Fruit fly (Drosophila melanogaster) whole organism, embryonic: Measurements from ENCODE around the gene CG7484.

Experiments used
- Adf1 ChIP-seq: fragments of 200-800 bp; sonication (Bioruptor generic); IDR thresholded peaks from 2 replicates; pipeline ENCODE4 v1.3.6; 2022; ENCODE audit warnings: missing biosample characterization, missing genetic modification characterization
- CG10979 ChIP-seq: fragments of 200-800 bp; sonication (Bioruptor generic); optimal IDR thresholded peaks from 2 replicates; lab custom pipeline; 2018; ENCODE audit warnings: missing biosample characterization, mild to moderate bottlenecking, missing genetic modification characterization, moderate library complexity
- CG11504 ChIP-seq: fragments of 200-800 bp; sonication (Bioruptor generic); optimal IDR thresholded peaks from 3 replicates; lab custom pipeline; 2019; ENCODE audit warnings: missing biosample characterization, mild to moderate bottlenecking, missing genetic modification characterization, moderate library complexity
- CG12744 ChIP-seq: fragments of 200-800 bp; sonication (Bioruptor generic); optimal IDR thresholded peaks from 2 replicates; lab custom pipeline; 2016; ENCODE audit warnings: missing biosample characterization, missing genetic modification characterization
- CG14014 ChIP-seq: fragments of 200-800 bp; sonication (Bioruptor generic); IDR thresholded peaks from 2 replicates; pipeline ENCODE4 v1.3.6; 2022; ENCODE audit warnings: missing biosample characterization, missing genetic modification characterization
- CG17361 ChIP-seq: fragments of 200-800 bp; sonication (Bioruptor generic); IDR thresholded peaks from 3 replicates; pipeline ENCODE4 v1.3.6; 2022; ENCODE audit warnings: missing biosample characterization, missing genetic modification characterization
- CG18262 ChIP-seq: fragments of 200-800 bp; optimal IDR thresholded peaks from 3 replicates; lab custom pipeline; 2019; ENCODE audit warnings: missing biosample characterization, mild to moderate bottlenecking, missing genetic modification characterization, moderate library complexity
- CG1832 ChIP-seq: fragments of 200-800 bp; sonication (Bioruptor generic); optimal IDR thresholded peaks from 2 replicates; lab custom pipeline; 2017; ENCODE audit warnings: missing biosample characterization, mild to moderate bottlenecking, missing genetic modification characterization, inconsistent platforms
- CG2116 ChIP-seq: fragments of 200-800 bp; sonication (Bioruptor generic); optimal IDR thresholded peaks from 3 replicates; lab custom pipeline; 2018; ENCODE audit warnings: missing biosample characterization, mild to moderate bottlenecking, missing genetic modification characterization
- CG30403 ChIP-seq: fragments of 200-800 bp; sonication (Bioruptor generic); optimal IDR thresholded peaks from 3 replicates; lab custom pipeline; 2016; ENCODE audit warnings: missing biosample characterization, missing genetic modification characterization
- CG4360 ChIP-seq: fragments of 200-800 bp; sonication (Bioruptor generic); IDR thresholded peaks from 2 replicates; pipeline ENCODE4 v1.3.6; 2022; ENCODE audit warnings: missing biosample characterization, missing genetic modification characterization
- CG4820 ChIP-seq: fragments of 200-800 bp; sonication (Bioruptor generic); optimal IDR thresholded peaks from 3 replicates; lab custom pipeline; 2016; ENCODE audit warnings: missing biosample characterization, missing genetic modification characterization
- CG6854 ChIP-seq: fragments of 200-800 bp; sonication (Bioruptor generic); optimal IDR thresholded peaks from 3 replicates; lab custom pipeline; 2017; ENCODE audit warnings: missing biosample characterization, mild to moderate bottlenecking, missing genetic modification characterization
- CG9727 ChIP-seq: fragments of 200-800 bp; sonication (Bioruptor generic); optimal IDR thresholded peaks from 3 replicates; lab custom pipeline; 2017; ENCODE audit warnings: missing biosample characterization, mild to moderate bottlenecking, missing genetic modification characterization
- D ChIP-seq, 2 experiments: fragments of 200-800 bp in 1 of 2; fragments of >200 bp in 1 of 2; sonication (Bioruptor generic) in 1 of 2; optimal IDR thresholded peaks; 2 replicates in 1 of 2; 3 replicates in 1 of 2; lab custom pipeline; 2017; ENCODE audit warnings: mild to moderate bottlenecking in 1 of 2, missing biosample characterization in 1 of 2, missing genetic modification characterization in 1 of 2, missing genetic modification reagents in 1 of 2
- Dref ChIP-seq: fragments of 200-800 bp; sonication (Bioruptor generic); IDR thresholded peaks from 2 replicates; pipeline ENCODE4 v1.3.6; 2022; ENCODE audit warnings: missing biosample characterization, missing genetic modification characterization
- Drgx ChIP-seq: fragments of 200-800 bp; sonication (Bioruptor generic); IDR thresholded peaks from 2 replicates; pipeline ENCODE4 v1.3.6; 2022; ENCODE audit warnings: missing biosample characterization, missing genetic modification characterization
- Ets97D ChIP-seq: fragments of 200-800 bp; sonication (Bioruptor generic); optimal IDR thresholded peaks from 3 replicates; lab custom pipeline; 2016; ENCODE audit warnings: missing biosample characterization, missing genetic modification characterization
- Hr78 ChIP-seq, 2 experiments: fragments of 200-800 bp in 1 of 2; fragments of >200 bp in 1 of 2; sonication (Bioruptor generic) in 1 of 2; optimal IDR thresholded peaks; 2 replicates each; lab custom pipeline; 2017 to 2019; ENCODE audit warnings: missing biosample characterization in 2 of 2, missing genetic modification characterization in 2 of 2, mild to moderate bottlenecking in 1 of 2, moderate library complexity in 1 of 2
- Sox100B ChIP-seq: fragments of 200-800 bp; sonication (Bioruptor generic); optimal IDR thresholded peaks from 3 replicates; lab custom pipeline; 2018; ENCODE audit warnings: missing biosample characterization, mild to moderate bottlenecking, missing genetic modification characterization
- Sox102F ChIP-seq: fragments of 200-800 bp; sonication (Bioruptor generic); optimal IDR thresholded peaks from 2 replicates; lab custom pipeline; 2018; ENCODE audit warnings: missing biosample characterization, mild to moderate bottlenecking, missing genetic modification characterization, moderate library complexity
- Trl ChIP-seq, 3 experiments: fragments of >200 bp in 2 of 3; fragments of 200-800 bp in 1 of 3; sonication (Bioruptor generic) in 1 of 3; optimal IDR thresholded peaks; 2 replicates in 1 of 3; 3 replicates in 2 of 3; lab custom pipeline; 2016 to 2017; ENCODE audit warnings: missing biosample characterization in 1 of 3, missing genetic modification characterization in 1 of 3
- YL-1 ChIP-seq: fragments of 200-800 bp; sonication (Bioruptor generic); optimal IDR thresholded peaks from 3 replicates; lab custom pipeline; 2017; ENCODE audit warnings: missing biosample characterization, mild to moderate bottlenecking, missing genetic modification characterization
- bcd ChIP-seq: fragments of 200-800 bp; sonication (Bioruptor generic); optimal IDR thresholded peaks from 2 replicates; lab custom pipeline; 2017; ENCODE audit warnings: missing biosample characterization, mild to moderate bottlenecking, missing genetic modification characterization
- bsh ChIP-seq, 2 experiments: fragments of 200-800 bp; sonication (Bioruptor generic); optimal IDR thresholded peaks; 2 replicates each; lab custom pipeline; 2017 to 2018; ENCODE audit warnings: mild to moderate bottlenecking in 2 of 2, missing biosample characterization in 2 of 2, missing genetic modification characterization in 2 of 2, moderate library complexity in 1 of 2
- caup ChIP-seq: fragments of 200-800 bp; sonication (Bioruptor generic); optimal IDR thresholded peaks from 3 replicates; lab custom pipeline; 2017; ENCODE audit warnings: missing biosample characterization, mild to moderate bottlenecking, missing genetic modification characterization, moderate library complexity; ENCODE audit not compliant: severe bottlenecking
- chif ChIP-seq, 2 experiments: fragments of 200-800 bp; sonication (Bioruptor generic); optimal IDR thresholded peaks; 3 replicates each; lab custom pipeline; 2016; ENCODE audit warnings: missing biosample characterization in 2 of 2, missing genetic modification characterization in 2 of 2
- chn ChIP-seq: fragments of 200-800 bp; sonication (Bioruptor generic); optimal IDR thresholded peaks from 2 replicates; lab custom pipeline; 2016; ENCODE audit warnings: missing biosample characterization, missing genetic modification characterization
- corto ChIP-seq: fragments of 200-800 bp; sonication (Bioruptor generic); optimal IDR thresholded peaks from 2 replicates; lab custom pipeline; 2016; ENCODE audit warnings: missing biosample characterization, mild to moderate bottlenecking, missing genetic modification characterization, moderate library complexity
- crc ChIP-seq: fragments of 200-800 bp; sonication (Bioruptor generic); optimal IDR thresholded peaks from 2 replicates; lab custom pipeline; 2016; ENCODE audit warnings: missing biosample characterization, missing genetic modification characterization
- croc ChIP-seq: fragments of 200-800 bp; sonication (Bioruptor generic); conservative IDR thresholded peaks from 3 replicates; pipeline ENCODE4 v1.3.6; 2022; ENCODE audit warnings: missing biosample characterization, missing genetic modification characterization
- dmrt99B ChIP-seq: fragments of 200-800 bp; sonication (Bioruptor generic); optimal IDR thresholded peaks from 2 replicates; lab custom pipeline; 2018; ENCODE audit warnings: missing biosample characterization, mild to moderate bottlenecking, missing genetic modification characterization, moderate library complexity
- eve ChIP-seq, 2 experiments: fragments of >200 bp; optimal IDR thresholded peaks; 2 replicates each; lab custom pipeline; 2017; ENCODE audit warnings: missing biosample characterization in 2 of 2, missing genetic modification characterization in 2 of 2
- fd96Cb ChIP-seq: fragments of 200-800 bp; sonication (Bioruptor generic); optimal IDR thresholded peaks from 2 replicates; lab custom pipeline; 2018; ENCODE audit warnings: missing biosample characterization, mild to moderate bottlenecking, missing genetic modification characterization, moderate library complexity
- gem ChIP-seq: fragments of 200-800 bp; sonication (Bioruptor generic); optimal IDR thresholded peaks from 2 replicates; lab custom pipeline; 2019; ENCODE audit warnings: missing biosample characterization, mild to moderate bottlenecking, missing genetic modification characterization, moderate library complexity
- hkb ChIP-seq, 2 experiments: fragments of 200-800 bp in 1 of 2; fragments of >200 bp in 1 of 2; sonication (Bioruptor generic) in 1 of 2; IDR thresholded peaks in 1 of 2; optimal IDR thresholded peaks in 1 of 2; 2 replicates each; pipeline versions ENCODE4 v1.3.6 to Lab custom; 2017 to 2022; ENCODE audit warnings: missing biosample characterization in 1 of 2, missing genetic modification characterization in 1 of 2
- ken ChIP-seq: fragments of 200-800 bp; sonication (Bioruptor generic); IDR thresholded peaks from 3 replicates; pipeline ENCODE4 v1.3.6; 2022; ENCODE audit warnings: missing biosample characterization, missing genetic modification characterization
- lola ChIP-seq, 3 experiments: fragments of >200 bp in 2 of 3; fragments of 200-800 bp in 1 of 3; sonication (Bioruptor generic) in 1 of 3; optimal IDR thresholded peaks; 2 replicates each; lab custom pipeline; 2017 to 2019; ENCODE audit warnings: missing biosample characterization in 3 of 3, missing genetic modification characterization in 3 of 3, mild to moderate bottlenecking in 1 of 3, moderate library complexity in 1 of 3
- nmo ChIP-seq: fragments of 200-800 bp; sonication (Bioruptor generic); optimal IDR thresholded peaks from 2 replicates; lab custom pipeline; 2018; ENCODE audit warnings: missing biosample characterization, mild to moderate bottlenecking, missing genetic modification characterization, moderate library complexity
- phol ChIP-seq: fragments of 200-800 bp; sonication (Bioruptor generic); optimal IDR thresholded peaks from 3 replicates; lab custom pipeline; 2018; ENCODE audit warnings: missing biosample characterization, mild to moderate bottlenecking, missing genetic modification characterization, moderate library complexity
- run ChIP-seq: fragments of 200-800 bp; sonication (Bioruptor generic); optimal IDR thresholded peaks from 3 replicates; lab custom pipeline; 2018; ENCODE audit warnings: missing biosample characterization, mild to moderate bottlenecking, missing genetic modification characterization
- scrt ChIP-seq: fragments of 200-800 bp; sonication (Bioruptor generic); optimal IDR thresholded peaks from 2 replicates; lab custom pipeline; 2018; ENCODE audit warnings: missing biosample characterization, mild to moderate bottlenecking, missing genetic modification characterization, moderate library complexity
- sens ChIP-seq: fragments of 200-800 bp; sonication (Bioruptor generic); peaks from one replicate; lab custom pipeline; 2016; ENCODE audit warnings: missing biosample characterization, missing genetic modification characterization
- z ChIP-seq: fragments of 200-800 bp; sonication (Bioruptor generic); IDR thresholded peaks from 3 replicates; pipeline ENCODE4 v1.3.6; 2022; ENCODE audit warnings: missing biosample characterization, missing genetic modification characterization
- zen2 ChIP-seq: fragments of 200-800 bp; sonication (Bioruptor generic); IDR thresholded peaks from 3 replicates; pipeline ENCODE4 v1.3.6; 2022; ENCODE audit warnings: missing biosample characterization, missing genetic modification characterization; ENCODE audit not compliant: partially characterized antibody

The CG7484 gene

DNA sequence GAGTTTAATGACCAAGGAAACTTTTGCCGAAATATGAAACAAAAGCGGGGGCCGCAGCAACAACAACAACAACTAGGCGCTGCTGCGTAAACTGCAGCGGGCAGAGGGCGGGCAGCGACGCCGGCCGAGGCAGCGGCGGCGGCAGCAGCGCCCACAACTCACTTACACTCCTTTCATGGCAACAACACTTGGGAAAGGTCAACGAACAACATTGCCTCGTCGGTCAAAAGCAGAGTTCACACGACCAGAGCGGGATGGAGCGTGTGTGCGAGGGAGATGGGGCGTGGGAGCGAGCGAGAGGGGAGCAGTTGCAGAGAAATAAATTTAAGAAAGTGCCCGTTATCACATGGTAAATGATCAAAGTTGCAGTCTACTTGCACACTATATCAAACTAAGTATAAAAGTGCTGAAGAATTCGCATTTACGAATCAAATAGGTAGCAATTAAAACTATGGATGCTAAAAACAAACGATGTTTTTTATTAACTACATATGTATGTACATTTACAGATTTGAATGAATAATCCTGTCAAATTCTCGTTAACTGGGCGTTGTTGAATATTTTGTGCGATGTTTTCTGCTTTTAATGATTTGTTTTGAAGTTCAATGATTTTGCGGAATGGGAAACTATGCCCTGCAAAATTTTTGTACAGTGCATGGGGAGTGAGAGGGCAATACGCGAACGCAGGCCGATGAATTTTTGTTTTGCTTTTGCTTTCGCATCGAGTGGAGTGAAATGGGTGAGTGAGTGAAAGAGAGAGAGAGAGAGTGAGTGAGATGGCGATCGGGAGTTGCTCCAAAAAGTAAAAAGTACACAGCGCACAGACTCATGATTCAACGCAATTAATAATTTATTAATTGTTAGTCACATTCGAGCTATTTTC lies 46.0 kb upstream of the CG7484 start:
- peak; percentile 14 for TF ChIP-seq gem
- no peak for TF ChIP-seq CG14014 (GFP tag; lab: Robert Waterston, UW)
- no peak for TF ChIP-seq CG12744
- TF ChIP-seq CG2116 (GFP tag; lab: Kevin White, UChicago) = no peak
- TF ChIP-seq sens (GFP tag; lab: Kevin White, UChicago) = peak; percentile 50
- peak; percentile 28 for TF ChIP-seq dmrt99B (tag; lab: Kevin White, UChicago)
- TF ChIP-seq D (optimal IDR thresholded peaks at IDR 0.05; lab: Kevin White, UChicago) = no peak
- peak; percentile 42 for TF ChIP-seq D (GFP tag; optimal IDR thresholded peaks at IDR 0.05; lab: Kevin White, UChicago)
- TF ChIP-seq phol (tag; lab: Kevin White, UChicago) = peak; percentile 39
- no peak for TF ChIP-seq ken (GFP tag; lab: Robert Waterston, UW)
- no peak for TF ChIP-seq bsh (GFP tag; optimal IDR thresholded peaks at IDR 0.05; lab: Kevin White, UChicago)
- TF ChIP-seq run (tag; lab: Kevin White, UChicago) = no peak
- no peak for TF ChIP-seq Dref (GFP tag; lab: Robert Waterston, UW)
- TF ChIP-seq Ets97D (GFP tag; lab: Kevin White, UChicago) = no peak
- TF ChIP-seq fd96Cb (tag; lab: Kevin White, UChicago) = peak; percentile 35
- TF ChIP-seq croc = no peak
- no peak for TF ChIP-seq CG6854 (GFP tag; lab: Kevin White, UChicago)
- TF ChIP-seq corto = no peak
- 0 out of 2 replicates have a peak, but pooled peaks have one; percentile 29 for TF ChIP-seq Drgx (GFP tag; lab: Robert Waterston, UW)
- TF ChIP-seq Sox102F (GFP tag; lab: Kevin White, UChicago) = peak; percentile 26
- peak in 1 of 3 experiments; percentile 3 for TF ChIP-seq lola (GFP tag; optimal IDR thresholded peaks at IDR 0.05; lab: Kevin White, UChicago)
- TF ChIP-seq CG17361 = 0 out of 3 replicates have a peak, but pooled peaks have one; percentile 27
- TF ChIP-seq CG9727 (GFP tag; lab: Kevin White, UChicago) = peak; percentile 8
- TF ChIP-seq CG1832 (GFP tag; lab: Kevin White, UChicago) = peak; percentile 61
- peak in 1 of 2 experiments; percentile 87 for TF ChIP-seq Hr78 (GFP tag; optimal IDR thresholded peaks at IDR 0.05; lab: Kevin White, UChicago)
- peak; percentile 24 for TF ChIP-seq nmo
- peak; percentile 30 for TF ChIP-seq CG18262 (tag; lab: Kevin White, UChicago)
- no peak for TF ChIP-seq scrt (GFP tag; lab: Kevin White, UChicago)
- peak; percentile 30 for TF ChIP-seq CG10979 (tag; lab: Kevin White, UChicago)
- no peak for TF ChIP-seq caup (GFP tag; lab: Kevin White, UChicago)
- TF ChIP-seq Trl (optimal IDR thresholded peaks at IDR 0.05; lab: Kevin White, UChicago) = peak in 1 of 2 experiments; percentile 9
- TF ChIP-seq Trl (GFP tag; optimal IDR thresholded peaks at IDR 0.05; lab: Kevin White, UChicago) = no peak
- TF ChIP-seq bcd = peak; percentile 4
- TF ChIP-seq CG30403 (GFP tag; lab: Kevin White, UChicago) = peak; percentile 13
- TF ChIP-seq hkb (optimal IDR thresholded peaks at IDR 0.05; lab: Kevin White, UChicago) = no peak
- TF ChIP-seq hkb (GFP tag; IDR thresholded peaks at IDR 0.05; lab: Robert Waterston, UW) = no peak
- no peak for TF ChIP-seq crc (GFP tag; lab: Kevin White, UChicago)
- TF ChIP-seq eve (GFP tag; optimal IDR thresholded peaks at IDR 0.05; lab: Kevin White, UChicago) = peak in 1 of 2 experiments; percentile 32
- TF ChIP-seq z = peak; percentile 91
- peak; percentile 55; the same call in 1 of the 2 replicates for TF ChIP-seq CG4360 (GFP tag; lab: Robert Waterston, UW)
- peak in 1 of 2 experiments; percentile 2 for TF ChIP-seq chif (GFP tag; optimal IDR thresholded peaks at IDR 0.05; lab: Kevin White, UChicago)
- peak; percentile 31 for TF ChIP-seq CG4820 (GFP tag; lab: Kevin White, UChicago)
- peak; percentile 47 for TF ChIP-seq CG11504 (tag; lab: Kevin White, UChicago)
- peak; percentile 51 for TF ChIP-seq Adf1
- peak; percentile 21 for TF ChIP-seq Sox100B (GFP tag; lab: Kevin White, UChicago)
- no peak for TF ChIP-seq YL-1 (GFP tag; lab: Kevin White, UChicago)
- no peak for TF ChIP-seq zen2 (GFP tag; lab: Robert Waterston, UW)
- TF ChIP-seq chn (GFP tag; lab: Kevin White, UChicago) = peak; percentile 18
